Fruit fly (Drosophila melanogaster) whole organism, embryonic: ENCODE data around the gene CG12811.

Source experiments
- Aef1 ChIP-seq: fragments of 200-800 bp; sonication (Bioruptor generic); IDR thresholded peaks from 3 replicates; pipeline ENCODE4 v1.3.6; 2022; ENCODE audit warnings: missing biosample characterization, missing genetic modification characterization
- CG10321 ChIP-seq: fragments of 200-800 bp; sonication (Bioruptor generic); IDR thresholded peaks from 2 replicates; pipeline ENCODE4 v1.3.6; 2022; ENCODE audit warnings: missing biosample characterization, missing genetic modification characterization
- CG10959 ChIP-seq: fragments of 200-800 bp; sonication (Bioruptor generic); IDR thresholded peaks from 2 replicates; pipeline ENCODE4 v1.3.6; 2022; ENCODE audit warnings: missing biosample characterization, missing genetic modification characterization
- CG10979 ChIP-seq: fragments of 200-800 bp; sonication (Bioruptor generic); optimal IDR thresholded peaks from 2 replicates; lab custom pipeline; 2018; ENCODE audit warnings: missing biosample characterization, mild to moderate bottlenecking, missing genetic modification characterization, moderate library complexity
- CG11723 ChIP-seq: fragments of 200-800 bp; sonication (Bioruptor generic); optimal IDR thresholded peaks from 2 replicates; lab custom pipeline; 2017; ENCODE audit warnings: missing biosample characterization, mild to moderate bottlenecking, missing genetic modification characterization
- CG12299 ChIP-seq: fragments of 200-800 bp; sonication (Bioruptor generic); optimal IDR thresholded peaks from 2 replicates; lab custom pipeline; 2018; ENCODE audit warnings: missing biosample characterization, mild to moderate bottlenecking, missing genetic modification characterization
- CG1233 ChIP-seq: fragments of 200-800 bp; sonication (Bioruptor generic); optimal IDR thresholded peaks from 4 replicates; lab custom pipeline; 2018; ENCODE audit warnings: missing biosample characterization, mild to moderate bottlenecking, missing genetic modification characterization
- CG12659 ChIP-seq: fragments of 200-800 bp; sonication (Bioruptor generic); optimal IDR thresholded peaks from 3 replicates; lab custom pipeline; 2017; ENCODE audit warnings: mild to moderate bottlenecking, missing biosample characterization, missing genetic modification reagents, missing genetic modification characterization
- CG12942 ChIP-seq: fragments of 200-800 bp; sonication (Bioruptor generic); optimal IDR thresholded peaks from 3 replicates; lab custom pipeline; 2016; ENCODE audit warnings: missing biosample characterization, missing genetic modification characterization
- CG15011 ChIP-seq: fragments of 200-800 bp; sonication (Bioruptor generic); optimal IDR thresholded peaks from 3 replicates; lab custom pipeline; 2018; ENCODE audit warnings: missing biosample characterization, mild to moderate bottlenecking, missing genetic modification characterization
- CG15601 ChIP-seq: fragments of 200-800 bp; sonication (Bioruptor generic); optimal IDR thresholded peaks from 3 replicates; lab custom pipeline; 2019; ENCODE audit warnings: missing biosample characterization, mild to moderate bottlenecking, missing genetic modification characterization, moderate library complexity
- CG1602 ChIP-seq: fragments of 200-800 bp; sonication (Bioruptor generic); optimal IDR thresholded peaks from 3 replicates; lab custom pipeline; 2016; ENCODE audit warnings: missing biosample characterization, missing genetic modification characterization
- CG16813 ChIP-seq: fragments of 200-800 bp; sonication (Bioruptor generic); IDR thresholded peaks from 3 replicates; pipeline ENCODE4 v1.3.6; 2022; ENCODE audit warnings: missing biosample characterization, missing genetic modification characterization; ENCODE audit not compliant: partially characterized antibody
- CG3847 ChIP-seq: fragments of 200-800 bp; sonication (Bioruptor generic); IDR thresholded peaks from 2 replicates; pipeline ENCODE4 v1.3.6; 2022; ENCODE audit warnings: missing biosample characterization, missing genetic modification characterization
- CG42726 ChIP-seq: fragments of 200-800 bp; sonication (Bioruptor generic); IDR thresholded peaks from 2 replicates; pipeline ENCODE4 v1.3.6; 2022; ENCODE audit warnings: missing biosample characterization, missing genetic modification characterization; ENCODE audit not compliant: partially characterized antibody
- CG6683 ChIP-seq: fragments of 200-800 bp; sonication (Bioruptor generic); optimal IDR thresholded peaks from 2 replicates; lab custom pipeline; 2017; ENCODE audit warnings: missing biosample characterization, mild to moderate bottlenecking, missing genetic modification characterization, missing genetic modification reagents
- CG7745 ChIP-seq: fragments of 200-800 bp; sonication (Bioruptor generic); optimal IDR thresholded peaks from 2 replicates; lab custom pipeline; 2018; ENCODE audit warnings: missing biosample characterization, mild to moderate bottlenecking, missing genetic modification characterization, moderate library complexity
- Dek ChIP-seq: fragments of 200-800 bp; sonication (Bioruptor generic); optimal IDR thresholded peaks from 3 replicates; lab custom pipeline; 2019; ENCODE audit warnings: missing biosample characterization, mild to moderate bottlenecking, missing genetic modification characterization, moderate library complexity
- Dip2 ChIP-seq: fragments of 200-800 bp; sonication (Bioruptor generic); IDR thresholded peaks from 2 replicates; pipeline ENCODE4 v1.3.6; 2022; ENCODE audit warnings: missing biosample characterization, missing genetic modification characterization
- Dip3 ChIP-seq: fragments of 200-800 bp; sonication (Bioruptor generic); optimal IDR thresholded peaks from 3 replicates; lab custom pipeline; 2016; ENCODE audit warnings: missing biosample characterization, missing genetic modification characterization
- Doc3 ChIP-seq: fragments of 200-800 bp; sonication (Bioruptor generic); IDR thresholded peaks from 3 replicates; pipeline ENCODE4 v1.3.6; 2022; ENCODE audit warnings: missing biosample characterization, missing genetic modification characterization; ENCODE audit not compliant: partially characterized antibody
- Dp ChIP-seq: fragments of 200-800 bp; sonication (Bioruptor generic); optimal IDR thresholded peaks from 2 replicates; lab custom pipeline; 2018; ENCODE audit warnings: missing biosample characterization, mild to moderate bottlenecking, missing genetic modification characterization, moderate library complexity
- Drgx ChIP-seq: fragments of 200-800 bp; sonication (Bioruptor generic); IDR thresholded peaks from 2 replicates; pipeline ENCODE4 v1.3.6; 2022; ENCODE audit warnings: missing biosample characterization, missing genetic modification characterization
- Ets65A ChIP-seq: fragments of 200-800 bp; sonication (Bioruptor generic); peaks from one replicate; lab custom pipeline; 2016; ENCODE audit warnings: missing biosample characterization, missing genetic modification characterization
- Fer2 ChIP-seq: fragments of 200-800 bp; sonication (Bioruptor generic); optimal IDR thresholded peaks from 2 replicates; lab custom pipeline; 2018; ENCODE audit warnings: missing biosample characterization, mild to moderate bottlenecking, missing genetic modification characterization, moderate library complexity
- Fer3 ChIP-seq: fragments of 200-800 bp; sonication (Bioruptor generic); optimal IDR thresholded peaks from 2 replicates; lab custom pipeline; 2018; ENCODE audit warnings: missing biosample characterization, mild to moderate bottlenecking, missing genetic modification characterization, moderate library complexity
- GATAe ChIP-seq: fragments of 200-800 bp; sonication (Bioruptor generic); conservative IDR thresholded peaks from 2 replicates; pipeline ENCODE4 v1.3.6; 2022; ENCODE audit warnings: missing biosample characterization, missing genetic modification characterization
- HLH54F ChIP-seq: fragments of 200-800 bp; sonication (Bioruptor generic); optimal IDR thresholded peaks from 3 replicates; lab custom pipeline; 2016; ENCODE audit warnings: missing biosample characterization, missing genetic modification characterization
- HmgZ ChIP-seq: fragments of 200-800 bp; sonication (Bioruptor generic); optimal IDR thresholded peaks from 2 replicates; lab custom pipeline; 2018; ENCODE audit warnings: missing biosample characterization, mild to moderate bottlenecking, missing genetic modification characterization
- Hr39 ChIP-seq: fragments of >200 bp; optimal IDR thresholded peaks from 2 replicates; lab custom pipeline; 2017
- Med ChIP-seq: fragments of 200-800 bp; sonication (Bioruptor generic); peaks from one replicate; lab custom pipeline; 2016; ENCODE audit warnings: missing biosample characterization, missing genetic modification characterization, mild to moderate bottlenecking, inconsistent platforms, moderate library complexity
- NC2β ChIP-seq: fragments of 200-800 bp; sonication (Bioruptor generic); optimal IDR thresholded peaks from 2 replicates; lab custom pipeline; 2016; ENCODE audit warnings: missing biosample characterization, missing genetic modification characterization
- Optix ChIP-seq: fragments of 200-800 bp; sonication (Bioruptor generic); IDR thresholded peaks from 3 replicates; pipeline ENCODE4 v1.3.6; 2022; ENCODE audit warnings: missing biosample characterization, missing genetic modification characterization
- Sry-δ ChIP-seq: fragments of 200-800 bp; sonication (Bioruptor generic); optimal IDR thresholded peaks from 2 replicates; lab custom pipeline; 2016; ENCODE audit warnings: missing biosample characterization, missing genetic modification characterization
- Tbp ChIP-seq: fragments of >200 bp; optimal IDR thresholded peaks from 2 replicates; lab custom pipeline; 2018; ENCODE audit warnings: missing biosample characterization, missing genetic modification characterization
- abd-A ChIP-seq: fragments of 200-800 bp; sonication (Bioruptor generic); optimal IDR thresholded peaks from 3 replicates; lab custom pipeline; 2019; ENCODE audit warnings: missing biosample characterization, mild to moderate bottlenecking, missing genetic modification characterization, moderate library complexity
- amos ChIP-seq: fragments of 200-800 bp; sonication (Bioruptor generic); IDR thresholded peaks from 2 replicates; pipeline ENCODE4 v1.3.6; 2022; ENCODE audit warnings: missing biosample characterization, missing genetic modification characterization; ENCODE audit not compliant: partially characterized antibody
- dmrt11E ChIP-seq: fragments of 200-800 bp; sonication (Bioruptor generic); optimal IDR thresholded peaks from 3 replicates; lab custom pipeline; 2018; ENCODE audit warnings: missing biosample characterization, mild to moderate bottlenecking, missing genetic modification characterization, moderate library complexity
- dmrt99B ChIP-seq: fragments of 200-800 bp; sonication (Bioruptor generic); optimal IDR thresholded peaks from 2 replicates; lab custom pipeline; 2018; ENCODE audit warnings: missing biosample characterization, mild to moderate bottlenecking, missing genetic modification characterization, moderate library complexity
- exex ChIP-seq: fragments of 200-800 bp; sonication (Bioruptor generic); optimal IDR thresholded peaks from 4 replicates; lab custom pipeline; 2018; ENCODE audit warnings: missing biosample characterization, mild to moderate bottlenecking, missing genetic modification characterization, moderate library complexity
- gem ChIP-seq: fragments of 200-800 bp; sonication (Bioruptor generic); optimal IDR thresholded peaks from 2 replicates; lab custom pipeline; 2019; ENCODE audit warnings: missing biosample characterization, mild to moderate bottlenecking, missing genetic modification characterization, moderate library complexity
- hth ChIP-seq: fragments of >200 bp; optimal IDR thresholded peaks from 2 replicates; lab custom pipeline; 2017; ENCODE audit warnings: inconsistent platforms
- lov ChIP-seq, 2 experiments: fragments of 200-800 bp in 1 of 2; fragments of >200 bp in 1 of 2; sonication (Bioruptor generic) in 1 of 2; IDR thresholded peaks in 1 of 2; optimal IDR thresholded peaks in 1 of 2; 2 replicates in 1 of 2; 3 replicates in 1 of 2; pipeline versions ENCODE4 v1.3.6 to Lab custom; 2017 to 2022; ENCODE audit warnings: missing biosample characterization in 1 of 2, missing genetic modification characterization in 1 of 2
- p53 ChIP-seq: fragments of 200-800 bp; sonication (Bioruptor generic); optimal IDR thresholded peaks from 2 replicates; lab custom pipeline; 2016; ENCODE audit warnings: missing biosample characterization, missing genetic modification characterization
- pb ChIP-seq: fragments of 200-800 bp; sonication (Bioruptor generic); optimal IDR thresholded peaks from 3 replicates; lab custom pipeline; 2016; ENCODE audit warnings: missing biosample characterization, missing genetic modification characterization
- prd ChIP-seq, 3 experiments: fragments of >200 bp in 2 of 3; fragments of 200-800 bp in 1 of 3; sonication (Bioruptor generic) in 1 of 3; optimal IDR thresholded peaks in 2 of 3; IDR thresholded peaks in 1 of 3; 2 replicates in 2 of 3; 3 replicates in 1 of 3; pipeline versions ENCODE4 v1.3.6 to Lab custom; 2017 to 2022; ENCODE audit warnings: missing biosample characterization in 1 of 3, missing genetic modification characterization in 1 of 3
- sens ChIP-seq: fragments of 200-800 bp; sonication (Bioruptor generic); peaks from one replicate; lab custom pipeline; 2016; ENCODE audit warnings: missing biosample characterization, missing genetic modification characterization
- seq ChIP-seq: fragments of 200-800 bp; sonication (Bioruptor generic); IDR thresholded peaks from 2 replicates; pipeline ENCODE4 v1.3.6; 2022; ENCODE audit warnings: missing biosample characterization, missing genetic modification characterization
- sim ChIP-seq: fragments of 200-800 bp; sonication (Bioruptor generic); IDR thresholded peaks from 2 replicates; pipeline ENCODE4 v1.3.6; 2022; ENCODE audit warnings: missing biosample characterization, missing genetic modification characterization
- toy ChIP-seq: fragments of 200-800 bp; sonication (Bioruptor generic); IDR thresholded peaks from 2 replicates; pipeline ENCODE4 v1.3.6; 2022; ENCODE audit warnings: missing biosample characterization, missing genetic modification characterization
- twi ChIP-seq: fragments of 200-800 bp; optimal IDR thresholded peaks from 2 replicates; lab custom pipeline; 2019; ENCODE audit warnings: missing biosample characterization, mild to moderate bottlenecking, missing genetic modification characterization, moderate library complexity
- zf30C ChIP-seq: fragments of 200-800 bp; sonication (Bioruptor generic); optimal IDR thresholded peaks from 3 replicates; lab custom pipeline; 2018; ENCODE audit warnings: missing biosample characterization, mild to moderate bottlenecking, missing genetic modification characterization

Gene CG12811

dm6 chr3R:10076665-10077064, 28.1 kb upstream of the CG12811 start:
- TF ChIP-seq Drgx (GFP tag; lab: Robert Waterston, UW), result no peak
- TF ChIP-seq dmrt11E (tag; lab: Kevin White, UChicago), result no peak
- no peak for TF ChIP-seq Optix
- no peak for TF ChIP-seq CG11723 (GFP tag; lab: Kevin White, UChicago)
- TF ChIP-seq CG7745, result no peak
- no peak for TF ChIP-seq pb (GFP tag; lab: Kevin White, UChicago)
- no peak for TF ChIP-seq CG6683 (GFP tag; lab: Kevin White, UChicago)
- no peak for TF ChIP-seq CG16813 (GFP tag; lab: Robert Waterston, UW)
- TF ChIP-seq Sry-δ (GFP tag; lab: Kevin White, UChicago), result no peak
- TF ChIP-seq sim, result no peak
- no peak for TF ChIP-seq amos
- no peak for TF ChIP-seq CG3847 (GFP tag; lab: Robert Waterston, UW)
- TF ChIP-seq abd-A (tag; lab: Kevin White, UChicago), result no peak
- no peak for TF ChIP-seq CG10979
- TF ChIP-seq Ets65A (GFP tag; lab: Kevin White, UChicago), result no peak
- TF ChIP-seq dmrt99B, result no peak
- TF ChIP-seq NC2β (GFP tag; lab: Kevin White, UChicago), result no peak
- TF ChIP-seq Hr39 (lab: Kevin White, UChicago), result no peak
- TF ChIP-seq CG10959, result no peak
- no peak for TF ChIP-seq CG12299 (tag; lab: Kevin White, UChicago)
- TF ChIP-seq Med (GFP tag; lab: Kevin White, UChicago), result peak; percentile 68
- TF ChIP-seq Aef1, result no peak
- no peak for TF ChIP-seq exex
- peak; percentile 21 for TF ChIP-seq CG12659 (GFP tag; lab: Kevin White, UChicago)
- TF ChIP-seq CG10321 (GFP tag; lab: Robert Waterston, UW), result no peak
- TF ChIP-seq lov (optimal IDR thresholded peaks at IDR 0.05; lab: Kevin White, UChicago), result no peak
- no peak for TF ChIP-seq lov (GFP tag; IDR thresholded peaks at IDR 0.05; lab: Robert Waterston, UW)
- no peak for TF ChIP-seq CG15011
- TF ChIP-seq gem (tag; lab: Kevin White, UChicago), result no peak
- no peak for TF ChIP-seq CG42726 (GFP tag; lab: Robert Waterston, UW)
- TF ChIP-seq Dip3, result no peak
- TF ChIP-seq Dek (tag; lab: Kevin White, UChicago), result peak; percentile 22
- TF ChIP-seq CG1233 (GFP tag; lab: Kevin White, UChicago), result no peak
- no peak for TF ChIP-seq p53 (GFP tag; lab: Kevin White, UChicago)
- no peak for TF ChIP-seq sens (GFP tag; lab: Kevin White, UChicago)
- TF ChIP-seq toy (GFP tag; lab: Robert Waterston, UW), result no peak
- TF ChIP-seq Tbp (GFP tag; lab: Kevin White, UChicago), result no peak
- TF ChIP-seq CG12942, result no peak
- no peak for TF ChIP-seq prd (optimal IDR thresholded peaks at IDR 0.05; lab: Kevin White, UChicago)
- TF ChIP-seq prd (GFP tag; IDR thresholded peaks at IDR 0.05; lab: Robert Waterston, UW), result no peak
- TF ChIP-seq Dip2 (GFP tag; lab: Robert Waterston, UW), result peak; percentile 89
- no peak for TF ChIP-seq HLH54F (GFP tag; lab: Kevin White, UChicago)
- peak; percentile 100 for TF ChIP-seq CG15601 (tag; lab: Kevin White, UChicago)
- no peak for TF ChIP-seq zf30C (GFP tag; lab: Kevin White, UChicago)
- no peak for TF ChIP-seq CG1602 (GFP tag; lab: Kevin White, UChicago)
- TF ChIP-seq HmgZ, result peak; percentile 28
- no peak for TF ChIP-seq GATAe (GFP tag; lab: Robert Waterston, UW)
- TF ChIP-seq seq, result no peak
- TF ChIP-seq hth, result no peak
- no peak for TF ChIP-seq Fer2 (tag; lab: Kevin White, UChicago)
- TF ChIP-seq Fer3 (tag; lab: Kevin White, UChicago), result no peak
- TF ChIP-seq twi (tag; lab: Kevin White, UChicago), result no peak
- no peak for TF ChIP-seq Doc3 (GFP tag; lab: Robert Waterston, UW)
- peak; percentile 26 for TF ChIP-seq Dp (GFP tag; lab: Kevin White, UChicago)
